Worm (Caenorhabditis elegans): Measurements from ENCODE around the gene VC5.2.

ce11 chrV:7095254-7095990 is 9.7 kb downstream of the VC5.2 start:
- TF ChIP-seq K02D7.2 (tag; optimal IDR thresholded peaks at IDR 0.05) (no peak), nfya-1 (tag; optimal IDR thresholded peaks at IDR 0.05) (no peak), pqm-1 (tag; optimal IDR thresholded peaks at IDR 0.05) (no peak)
